Fruit fly (Drosophila melanogaster): ENCODE measurements around the gene pkm.

pkm gene

dm6 chrX:11628986-11629571 lies 45.1 kb upstream of the pkm start (continued):
- peak; percentile 36; the same call in 1 of the 2 replicates for TF ChIP-seq Atf6 (GFP tag; IDR thresholded peaks at IDR 0.05)
- peak; percentile 67 for TF ChIP-seq CG6689 (GFP tag; IDR thresholded peaks at IDR 0.05)
- peak; percentile 8 for TF ChIP-seq CG18619 (GFP tag; optimal IDR thresholded peaks at IDR 0.05)
- peak; percentile 79 for TF ChIP-seq chm (GFP tag; IDR thresholded peaks at IDR 0.05)
- peak; percentile 3 for TF ChIP-seq CG7786 (GFP tag; optimal IDR thresholded peaks at IDR 0.05)
- no peak for TF ChIP-seq CG3838 (GFP tag; optimal IDR thresholded peaks at IDR 0.05)
- 0 out of 3 replicates have a peak, but pooled peaks have one; percentile 45 for TF ChIP-seq gce (GFP tag; IDR thresholded peaks at IDR 0.05)
- no peak for TF ChIP-seq da (GFP tag; optimal IDR thresholded peaks at IDR 0.05)
- TF ChIP-seq ato (GFP tag; IDR thresholded peaks at IDR 0.05; ENCODE audit: partially characterized antibody), result no peak
- peak; percentile 46 for TF ChIP-seq Chrac-16 (GFP tag; optimal IDR thresholded peaks at IDR 0.05)
- TF ChIP-seq ATbp (GFP tag; optimal IDR thresholded peaks at IDR 0.05), result peak; percentile 59
- TF ChIP-seq gro (GFP tag; optimal IDR thresholded peaks at IDR 0.05), result no peak
- no peak for TF ChIP-seq Antp (GFP tag; optimal IDR thresholded peaks at IDR 0.05)
- TF ChIP-seq CG32772 (GFP tag; IDR thresholded peaks at IDR 0.05), result peak; percentile 52
- TF ChIP-seq CG6765 (GFP tag; optimal IDR thresholded peaks at IDR 0.05), result no peak
- peak; percentile 48 for TF ChIP-seq kay (GFP tag; optimal IDR thresholded peaks at IDR 0.05)
- peak; percentile 31 for TF ChIP-seq maf-S (GFP tag; optimal IDR thresholded peaks at IDR 0.05)
- TF ChIP-seq Dad (GFP tag; optimal IDR thresholded peaks at IDR 0.05), result no peak
- TF ChIP-seq CG15269 (tag; optimal IDR thresholded peaks at IDR 0.05), result peak; percentile 3
- peak; percentile 19; the same call in 1 of the 2 replicates for TF ChIP-seq CG10366 (GFP tag; IDR thresholded peaks at IDR 0.05)
- peak; percentile 54 for TF ChIP-seq Hsf (GFP tag; optimal IDR thresholded peaks at IDR 0.05)
- TF ChIP-seq HHEX (GFP tag; optimal IDR thresholded peaks at IDR 0.05), result peak; percentile 33
- TF ChIP-seq HLH4C (GFP tag; IDR thresholded peaks at IDR 0.05; ENCODE audit: partially characterized antibody), result no peak
- TF ChIP-seq ase (GFP tag; IDR thresholded peaks at IDR 0.05), result 0 out of 3 replicates have a peak, but pooled peaks have one; percentile 37
- TF ChIP-seq Blimp-1 (GFP tag; optimal IDR thresholded peaks at IDR 0.05), result peak; percentile 73
- TF ChIP-seq PHDP (tag; optimal IDR thresholded peaks at IDR 0.05), result peak; percentile 24
- no peak for TF ChIP-seq CG14860 (GFP tag; IDR thresholded peaks at IDR 0.05; ENCODE audit: partially characterized antibody)
- TF ChIP-seq Lpt (GFP tag; optimal IDR thresholded peaks at IDR 0.05), result no peak
- TF ChIP-seq Spps (tag; optimal IDR thresholded peaks at IDR 0.05), result peak; percentile 67
- TF ChIP-seq btn (GFP tag; optimal IDR thresholded peaks at IDR 0.05), result peak; percentile 7
- TF ChIP-seq Xrp1 (GFP tag; IDR thresholded peaks at IDR 0.05), result peak; percentile 80
- peak; percentile 61; the same call in 1 of the 3 replicates for TF ChIP-seq ken (GFP tag; IDR thresholded peaks at IDR 0.05)
- TF ChIP-seq Ets65A (GFP tag), result peak; percentile 79
- TF ChIP-seq vnd (GFP tag; IDR thresholded peaks at IDR 0.05; ENCODE audit: partially characterized antibody), result no peak
- TF ChIP-seq CG14710 (tag; optimal IDR thresholded peaks at IDR 0.05), result peak; percentile 69
- peak; percentile 44; the same call in 1 of the 2 replicates for TF ChIP-seq Ptx1 (GFP tag; IDR thresholded peaks at IDR 0.05)
- no peak for TF ChIP-seq Bteb2 (GFP tag; optimal IDR thresholded peaks at IDR 0.05)
- TF ChIP-seq CG13775 (GFP tag; optimal IDR thresholded peaks at IDR 0.05), result peak; percentile 46
- no peak for TF ChIP-seq Sin3A (optimal IDR thresholded peaks at IDR 0.05)
- TF ChIP-seq Rx (GFP tag; IDR thresholded peaks at IDR 0.05), result peak; percentile 63; the same call in 1 of the 2 replicates
- TF ChIP-seq lmd (GFP tag; IDR thresholded peaks at IDR 0.05), result peak; percentile 51; the same call in 1 of the 2 replicates
- no peak for TF ChIP-seq run (tag; optimal IDR thresholded peaks at IDR 0.05)
- no peak for TF ChIP-seq p53 (GFP tag; optimal IDR thresholded peaks at IDR 0.05)
- TF ChIP-seq CG17612 (GFP tag; IDR thresholded peaks at IDR 0.05), result no peak
- peak; percentile 29 for TF ChIP-seq psq (GFP tag; optimal IDR thresholded peaks at IDR 0.05)
- peak; percentile 3 for TF ChIP-seq CG1233 (GFP tag; optimal IDR thresholded peaks at IDR 0.05)
- no peak for TF ChIP-seq unc-4 (GFP tag; IDR thresholded peaks at IDR 0.05; ENCODE audit: partially characterized antibody)
- no peak for TF ChIP-seq NC2α (GFP tag; optimal IDR thresholded peaks at IDR 0.05)
- peak; percentile 77 for TF ChIP-seq row (GFP tag; IDR thresholded peaks at IDR 0.05)
- TF ChIP-seq CG6254 (GFP tag; optimal IDR thresholded peaks at IDR 0.05), result peak; percentile 54
- TF ChIP-seq CG3726 (GFP tag; IDR thresholded peaks at IDR 0.05), result 0 out of 3 replicates have a peak, but pooled peaks have one; percentile 48
